Worm (Caenorhabditis elegans): ENCODE measurements around the gene K03B4.2.

DNA sequence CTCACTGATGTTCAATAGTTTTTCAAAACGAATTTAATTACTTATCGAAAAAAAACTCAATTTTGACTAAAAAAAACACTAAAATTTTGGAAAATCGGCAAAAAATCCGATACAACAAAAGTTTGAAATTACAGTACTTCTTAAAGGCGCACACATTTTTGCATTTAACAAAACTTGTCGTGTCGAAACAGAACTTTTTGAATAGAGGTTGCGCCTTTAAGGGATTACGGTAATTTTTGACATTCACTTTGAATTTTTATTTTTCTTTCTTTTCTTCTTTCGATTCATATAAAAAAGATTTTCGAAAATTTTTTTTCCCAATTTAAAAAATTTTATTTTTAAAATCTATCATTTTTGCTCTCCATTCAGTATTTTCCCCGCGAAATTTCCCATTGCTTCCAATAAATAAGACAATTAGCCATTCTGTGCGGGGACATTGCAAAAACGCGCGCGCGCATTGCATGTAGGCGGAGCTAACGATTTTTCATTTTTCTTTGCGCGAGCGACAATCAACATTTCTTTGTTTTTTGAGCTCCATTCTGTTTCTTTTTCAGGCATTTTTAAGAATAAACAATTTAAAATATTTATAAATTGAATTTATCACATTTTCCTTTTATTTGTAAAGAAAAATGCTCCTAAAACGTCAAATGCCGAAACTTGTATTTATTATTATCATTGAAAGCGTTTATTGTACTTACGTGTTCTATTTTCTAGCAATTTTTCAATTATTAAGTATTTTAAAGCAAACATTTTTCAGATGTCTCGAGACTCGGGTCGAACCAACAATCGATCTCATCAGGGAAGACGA lies 43.6 kb downstream of the K03B4.2 start, which contains the start of gene F39G3.3:
- TF ChIP-seq ceh-28 (tag; optimal IDR thresholded peaks at IDR 0.05) (no peak), elt-1 (tag; optimal IDR thresholded peaks at IDR 0.05) (no peak), unc-62 (GFP tag; optimal IDR thresholded peaks at IDR 0.05) (no peak), elt-3 (tag; optimal IDR thresholded peaks at IDR 0.05) (no peak), ztf-4 (tag; optimal IDR thresholded peaks at IDR 0.05) (no peak), mdl-1 (tag; optimal IDR thresholded peaks at IDR 0.05) (no peak), unc-39 (tag; optimal IDR thresholded peaks at IDR 0.05) (no peak), sea-2 (GFP tag; optimal IDR thresholded peaks at IDR 0.05) (no peak), ZK546.5 (tag; optimal IDR thresholded peaks at IDR 0.05) (no peak)

Data from whole organism, L3 larva.